Fruit fly (Drosophila melanogaster) whole organism, embryonic: ENCODE measurements around the gene Ir68b.

ENCODE experiments used
- ATbp ChIP-seq: fragments of 200-800 bp; sonication (Bioruptor generic); optimal IDR thresholded peaks from 2 replicates; lab custom pipeline; 2017; ENCODE audit warnings: missing biosample characterization, mild to moderate bottlenecking, missing genetic modification characterization, missing genetic modification reagents
- B-H2 ChIP-seq: fragments of 200-800 bp; sonication (Bioruptor generic); optimal IDR thresholded peaks from 2 replicates; lab custom pipeline; 2018; ENCODE audit warnings: missing biosample characterization, mild to moderate bottlenecking, missing genetic modification characterization
- CG10565 ChIP-seq: fragments of 200-800 bp; sonication (Bioruptor generic); optimal IDR thresholded peaks from 3 replicates; lab custom pipeline; 2016; ENCODE audit warnings: missing biosample characterization, mild to moderate bottlenecking, missing genetic modification characterization
- CG11723 ChIP-seq: fragments of 200-800 bp; sonication (Bioruptor generic); optimal IDR thresholded peaks from 2 replicates; lab custom pipeline; 2017; ENCODE audit warnings: missing biosample characterization, mild to moderate bottlenecking, missing genetic modification characterization
- CG12219 ChIP-seq: fragments of 200-800 bp; sonication (Bioruptor generic); optimal IDR thresholded peaks from 3 replicates; lab custom pipeline; 2018; ENCODE audit warnings: missing biosample characterization, mild to moderate bottlenecking, missing genetic modification characterization
- CG13287 ChIP-seq: fragments of 200-800 bp; sonication (Bioruptor generic); IDR thresholded peaks from 2 replicates; pipeline ENCODE4 v1.3.6; 2022; ENCODE audit warnings: missing biosample characterization, missing genetic modification characterization; ENCODE audit not compliant: partially characterized antibody
- CG13775 ChIP-seq: fragments of 200-800 bp; sonication (Bioruptor generic); optimal IDR thresholded peaks from 3 replicates; lab custom pipeline; 2017; ENCODE audit warnings: missing biosample characterization, mild to moderate bottlenecking, missing genetic modification characterization
- CG15269 ChIP-seq: fragments of 200-800 bp; sonication (Bioruptor generic); optimal IDR thresholded peaks from 2 replicates; lab custom pipeline; 2018; ENCODE audit warnings: missing biosample characterization, mild to moderate bottlenecking, missing genetic modification characterization, moderate library complexity
- CG15514 ChIP-seq: fragments of 200-800 bp; sonication (Bioruptor generic); optimal IDR thresholded peaks from 3 replicates; lab custom pipeline; 2017; ENCODE audit warnings: missing biosample characterization, missing genetic modification characterization, mild to moderate bottlenecking, moderate library complexity, missing genetic modification reagents
- CG17829 ChIP-seq: fragments of 200-800 bp; optimal IDR thresholded peaks from 2 replicates; lab custom pipeline; 2019; ENCODE audit warnings: missing biosample characterization, mild to moderate bottlenecking, missing genetic modification characterization, moderate library complexity
- CG2889 ChIP-seq: fragments of 200-800 bp; sonication (Bioruptor generic); IDR thresholded peaks from 3 replicates; pipeline ENCODE4 v1.3.6; 2022; ENCODE audit warnings: missing biosample characterization, missing genetic modification characterization
- CG32772 ChIP-seq: fragments of 200-800 bp; sonication (Bioruptor generic); IDR thresholded peaks from 2 replicates; pipeline ENCODE4 v1.3.6; 2022; ENCODE audit warnings: missing biosample characterization, missing genetic modification characterization
- CG34224 ChIP-seq: fragments of 200-800 bp; sonication (Bioruptor generic); IDR thresholded peaks from 3 replicates; pipeline ENCODE4 v1.3.6; 2022; ENCODE audit warnings: missing biosample characterization, missing genetic modification characterization; ENCODE audit not compliant: partially characterized antibody
- CG3726 ChIP-seq: fragments of 200-800 bp; sonication (Bioruptor generic); IDR thresholded peaks from 3 replicates; pipeline ENCODE4, ENCODE4 v1.3.6; 2022; ENCODE audit warnings: missing biosample characterization, missing genetic modification characterization
- CG3838 ChIP-seq: fragments of 200-800 bp; sonication (Bioruptor generic); optimal IDR thresholded peaks from 3 replicates; lab custom pipeline; 2016; ENCODE audit warnings: missing biosample characterization, missing genetic modification characterization
- CG6854 ChIP-seq: fragments of 200-800 bp; sonication (Bioruptor generic); optimal IDR thresholded peaks from 3 replicates; lab custom pipeline; 2017; ENCODE audit warnings: missing biosample characterization, mild to moderate bottlenecking, missing genetic modification characterization
- CG7271 ChIP-seq: fragments of 200-800 bp; sonication (Bioruptor generic); optimal IDR thresholded peaks from 2 replicates; lab custom pipeline; 2018; ENCODE audit warnings: missing biosample characterization, mild to moderate bottlenecking, missing genetic modification characterization, moderate library complexity
- CG8388 ChIP-seq: fragments of 200-800 bp; sonication (Bioruptor generic); optimal IDR thresholded peaks from 2 replicates; lab custom pipeline; 2019; ENCODE audit warnings: missing biosample characterization, mild to moderate bottlenecking, missing genetic modification characterization, moderate library complexity
- CG9437 ChIP-seq: fragments of 200-800 bp; sonication (Bioruptor generic); optimal IDR thresholded peaks from 2 replicates; lab custom pipeline; 2018; ENCODE audit warnings: missing biosample characterization, mild to moderate bottlenecking, missing genetic modification characterization
- CG9797 ChIP-seq: fragments of 200-800 bp; sonication (Bioruptor generic); optimal IDR thresholded peaks from 3 replicates; lab custom pipeline; 2018; ENCODE audit warnings: missing biosample characterization, mild to moderate bottlenecking, missing genetic modification characterization
- CoRest ChIP-seq: fragments of 200-800 bp; sonication (Bioruptor generic); optimal IDR thresholded peaks from 3 replicates; lab custom pipeline; 2018; ENCODE audit warnings: missing biosample characterization, mild to moderate bottlenecking, missing genetic modification characterization, moderate library complexity
- D19B ChIP-seq: fragments of 200-800 bp; sonication (Bioruptor generic); optimal IDR thresholded peaks from 2 replicates; lab custom pipeline; 2017; ENCODE audit warnings: missing biosample characterization, mild to moderate bottlenecking, missing genetic modification characterization
- Hey ChIP-seq: fragments of 200-800 bp; sonication (Bioruptor generic); optimal IDR thresholded peaks from 3 replicates; lab custom pipeline; 2018; ENCODE audit warnings: missing biosample characterization, mild to moderate bottlenecking, missing genetic modification characterization
- HmgD ChIP-seq: fragments of 200-800 bp; sonication (Bioruptor generic); optimal IDR thresholded peaks from 3 replicates; lab custom pipeline; 2016; ENCODE audit warnings: missing biosample characterization, missing genetic modification characterization
- Hr39 ChIP-seq: fragments of >200 bp; optimal IDR thresholded peaks from 2 replicates; lab custom pipeline; 2017
- Med ChIP-seq: fragments of 200-800 bp; sonication (Bioruptor generic); peaks from one replicate; lab custom pipeline; 2016; ENCODE audit warnings: missing biosample characterization, missing genetic modification characterization, mild to moderate bottlenecking, inconsistent platforms, moderate library complexity
- Mrtf ChIP-seq: fragments of 200-800 bp; sonication (Bioruptor generic); IDR thresholded peaks from 3 replicates; pipeline ENCODE4 v1.3.6; 2022; ENCODE audit warnings: missing biosample characterization, missing genetic modification characterization
- Myb ChIP-seq: fragments of 200-800 bp; sonication (Bioruptor generic); optimal IDR thresholded peaks from 2 replicates; lab custom pipeline; 2016; ENCODE audit warnings: missing biosample characterization, missing genetic modification characterization
- Ptx1 ChIP-seq: fragments of 200-800 bp; sonication (Bioruptor generic); IDR thresholded peaks from 2 replicates; pipeline ENCODE4 v1.3.6; 2022; ENCODE audit warnings: missing biosample characterization, missing genetic modification characterization
- Ravus ChIP-seq: fragments of 200-800 bp; sonication (Bioruptor generic); IDR thresholded peaks from 2 replicates; pipeline ENCODE4 v1.3.6; 2022; ENCODE audit warnings: missing biosample characterization, missing genetic modification characterization
- Sox100B ChIP-seq: fragments of 200-800 bp; sonication (Bioruptor generic); optimal IDR thresholded peaks from 3 replicates; lab custom pipeline; 2018; ENCODE audit warnings: missing biosample characterization, mild to moderate bottlenecking, missing genetic modification characterization
- TFAM ChIP-seq: fragments of 200-800 bp; sonication (Bioruptor generic); optimal IDR thresholded peaks from 2 replicates; lab custom pipeline; 2017; ENCODE audit warnings: missing biosample characterization, missing genetic modification characterization, inconsistent platforms
- Usf ChIP-seq: fragments of 200-800 bp; sonication (Bioruptor generic); optimal IDR thresholded peaks from 2 replicates; lab custom pipeline; 2017; ENCODE audit warnings: missing genotype, missing biosample characterization, missing genetic modification characterization
- abd-A ChIP-seq: fragments of 200-800 bp; sonication (Bioruptor generic); optimal IDR thresholded peaks from 3 replicates; lab custom pipeline; 2019; ENCODE audit warnings: missing biosample characterization, mild to moderate bottlenecking, missing genetic modification characterization, moderate library complexity
- ara ChIP-seq: fragments of 200-800 bp; sonication (Bioruptor generic); IDR thresholded peaks from 2 replicates; pipeline ENCODE4 v1.3.6; 2022; ENCODE audit warnings: missing biosample characterization, missing genetic modification characterization
- cato ChIP-seq: fragments of 200-800 bp; sonication (Bioruptor generic); optimal IDR thresholded peaks from 2 replicates; lab custom pipeline; 2016; ENCODE audit warnings: missing biosample characterization, missing genetic modification characterization, borderline replicate concordance
- fd64A ChIP-seq: fragments of 200-800 bp; sonication (Bioruptor generic); optimal IDR thresholded peaks from 3 replicates; lab custom pipeline; 2018; ENCODE audit warnings: missing biosample characterization, mild to moderate bottlenecking, missing genetic modification characterization
- fru ChIP-seq: fragments of >200 bp; optimal IDR thresholded peaks from 2 replicates; lab custom pipeline; 2017
- ftz-f1 ChIP-seq: fragments of 200-800 bp; sonication (Bioruptor generic); optimal IDR thresholded peaks from 2 replicates; lab custom pipeline; 2016; ENCODE audit warnings: missing biosample characterization, missing genetic modification characterization
- fu2 ChIP-seq: fragments of 200-800 bp; sonication (Bioruptor generic); optimal IDR thresholded peaks from 2 replicates; lab custom pipeline; 2016; ENCODE audit warnings: missing biosample characterization, missing genetic modification characterization
- grau ChIP-seq: fragments of 200-800 bp; optimal IDR thresholded peaks from 3 replicates; lab custom pipeline; 2019; ENCODE audit warnings: missing biosample characterization, mild to moderate bottlenecking, missing genetic modification characterization, moderate library complexity
- gt ChIP-seq: fragments of 200-800 bp; sonication (Bioruptor generic); IDR thresholded peaks from 2 replicates; pipeline ENCODE4 v1.3.6; 2022; ENCODE audit warnings: missing biosample characterization, missing genetic modification characterization
- kah ChIP-seq: fragments of 200-800 bp; sonication (Bioruptor generic); optimal IDR thresholded peaks from 2 replicates; lab custom pipeline; 2018; ENCODE audit warnings: missing biosample characterization, mild to moderate bottlenecking, missing genetic modification characterization
- lab ChIP-seq: fragments of 200-800 bp; sonication (Bioruptor generic); optimal IDR thresholded peaks from 3 replicates; lab custom pipeline; 2017; ENCODE audit warnings: missing biosample characterization, missing genetic modification characterization, mild to moderate bottlenecking, moderate library complexity, missing genetic modification reagents
- luna ChIP-seq: fragments of 200-800 bp; sonication (Bioruptor generic); optimal IDR thresholded peaks from 2 replicates; lab custom pipeline; 2016; ENCODE audit warnings: missing biosample characterization, missing genetic modification characterization
- nmo ChIP-seq: fragments of 200-800 bp; sonication (Bioruptor generic); optimal IDR thresholded peaks from 2 replicates; lab custom pipeline; 2018; ENCODE audit warnings: missing biosample characterization, mild to moderate bottlenecking, missing genetic modification characterization, moderate library complexity
- pzg ChIP-seq: fragments of 200-800 bp; sonication (Bioruptor generic); optimal IDR thresholded peaks from 3 replicates; lab custom pipeline; 2018; ENCODE audit warnings: missing biosample characterization, mild to moderate bottlenecking, missing genetic modification characterization, moderate library complexity
- sna ChIP-seq: fragments of 200-800 bp; sonication (Bioruptor generic); IDR thresholded peaks from 2 replicates; pipeline ENCODE4 v1.3.6; 2022; ENCODE audit warnings: missing biosample characterization, missing genetic modification characterization; ENCODE audit not compliant: partially characterized antibody
- so ChIP-seq: fragments of 200-800 bp; sonication (Bioruptor generic); IDR thresholded peaks from 3 replicates; pipeline ENCODE4 v1.3.6; 2022; ENCODE audit warnings: missing biosample characterization, missing genetic modification characterization
- z ChIP-seq: fragments of 200-800 bp; sonication (Bioruptor generic); IDR thresholded peaks from 3 replicates; pipeline ENCODE4 v1.3.6; 2022; ENCODE audit warnings: missing biosample characterization, missing genetic modification characterization

Ir68b gene

DNA sequence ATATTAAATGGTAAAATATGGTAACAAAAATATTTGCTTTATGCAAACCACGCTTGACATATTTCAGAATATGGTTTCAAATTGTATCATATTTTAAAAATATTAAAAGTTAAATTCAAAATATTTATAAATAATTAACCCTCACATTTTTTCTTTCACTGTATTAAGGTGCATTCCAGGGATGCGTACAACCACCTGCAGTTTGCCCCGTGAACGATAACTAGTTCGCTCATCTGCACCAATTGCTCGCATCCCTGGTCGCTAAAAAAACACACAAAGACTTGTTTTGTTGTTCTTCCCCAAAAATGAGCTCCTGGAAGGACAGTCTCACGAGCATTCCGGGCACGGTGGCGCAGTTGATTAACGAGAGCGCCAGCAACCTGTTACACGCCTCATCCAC lies 4.7 kb upstream of the Ir68b start, which contains the start of gene DEF8 (continued):
- TF ChIP-seq CG3726 (GFP tag; lab: Robert Waterston, UW): peak; percentile 49; the same call in 1 of the 3 replicates
- peak; percentile 88 for TF ChIP-seq Sox100B (GFP tag; lab: Kevin White, UChicago)
- peak; percentile 92 for TF ChIP-seq nmo (GFP tag; lab: Kevin White, UChicago)
- TF ChIP-seq CG3838: peak; percentile 1
- peak; percentile 64 for TF ChIP-seq CG6854 (GFP tag; lab: Kevin White, UChicago)
- peak; percentile 38; the same call in 1 of the 2 replicates for TF ChIP-seq CG13287 (GFP tag; lab: Robert Waterston, UW)
- peak; percentile 89 for TF ChIP-seq CG17829 (tag; lab: Kevin White, UChicago)
- no peak for TF ChIP-seq B-H2 (GFP tag; lab: Kevin White, UChicago)
- TF ChIP-seq gt: 0 out of 2 replicates have a peak, but pooled peaks have one; percentile 22
- peak; percentile 77 for TF ChIP-seq CG8388 (GFP tag; lab: Kevin White, UChicago)
- TF ChIP-seq ara: peak; percentile 52; the same call in 1 of the 2 replicates
- peak; percentile 94 for TF ChIP-seq ftz-f1 (GFP tag; lab: Kevin White, UChicago)
- peak; percentile 92 for TF ChIP-seq CG15269 (tag; lab: Kevin White, UChicago)
- TF ChIP-seq sna (GFP tag; lab: Robert Waterston, UW): no peak
- TF ChIP-seq grau (tag; lab: Kevin White, UChicago): peak; percentile 90
- no peak for TF ChIP-seq HmgD (GFP tag; lab: Kevin White, UChicago)
- no peak for TF ChIP-seq D19B
- no peak for TF ChIP-seq CG34224
- TF ChIP-seq CG9437 (GFP tag; lab: Kevin White, UChicago): peak; percentile 81
- no peak for TF ChIP-seq Hey (tag; lab: Kevin White, UChicago)
- TF ChIP-seq pzg (GFP tag; lab: Kevin White, UChicago): peak; percentile 61
- peak; percentile 18 for TF ChIP-seq fu2 (GFP tag; lab: Kevin White, UChicago)
- peak; percentile 64 for TF ChIP-seq cato
- no peak for TF ChIP-seq z
- TF ChIP-seq kah: peak; percentile 100
- TF ChIP-seq Ravus (GFP tag; lab: Robert Waterston, UW): peak; percentile 42; the same call in 1 of the 2 replicates
- peak; percentile 31 for TF ChIP-seq CG9797 (GFP tag; lab: Kevin White, UChicago)

DNA sequence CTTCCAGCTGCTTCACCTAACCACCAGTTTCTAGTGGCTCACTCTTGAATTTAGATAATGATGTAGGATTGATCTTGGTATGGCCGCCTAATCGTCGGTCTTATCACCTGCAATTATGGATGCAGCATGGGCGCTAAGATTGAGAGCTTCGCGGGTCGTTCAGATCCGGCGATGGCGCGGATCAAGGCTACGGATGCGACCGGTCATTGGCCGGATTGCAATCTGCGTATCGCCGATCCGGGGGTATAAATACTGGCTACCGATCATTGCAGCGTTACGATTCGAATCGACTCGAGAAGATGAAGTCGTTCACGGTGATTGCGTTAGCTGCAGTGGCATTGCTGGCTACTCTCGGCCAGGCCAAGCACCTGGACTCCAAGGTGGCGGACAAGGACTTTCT lies 1.9 kb upstream of the Ir68b start, which contains the start of gene Lsp2:
Gene Lsp2, plus strand, starts transcription at position 283 of the 400 bp plus-strand sequence.
- TF ChIP-seq TFAM (GFP tag; lab: Kevin White, UChicago): no peak
- no peak for TF ChIP-seq CoRest (tag; lab: Kevin White, UChicago)
- TF ChIP-seq CG2889 (GFP tag; lab: Robert Waterston, UW): no peak
- TF ChIP-seq fru: no peak
- TF ChIP-seq so (GFP tag; lab: Robert Waterston, UW): no peak
- TF ChIP-seq CG13775 (GFP tag; lab: Kevin White, UChicago): no peak
- TF ChIP-seq fd64A (GFP tag; lab: Kevin White, UChicago): no peak
- TF ChIP-seq CG12219 (GFP tag; lab: Kevin White, UChicago): no peak
- TF ChIP-seq luna (GFP tag; lab: Kevin White, UChicago): no peak
- no peak for TF ChIP-seq Hr39 (lab: Kevin White, UChicago)

DNA sequence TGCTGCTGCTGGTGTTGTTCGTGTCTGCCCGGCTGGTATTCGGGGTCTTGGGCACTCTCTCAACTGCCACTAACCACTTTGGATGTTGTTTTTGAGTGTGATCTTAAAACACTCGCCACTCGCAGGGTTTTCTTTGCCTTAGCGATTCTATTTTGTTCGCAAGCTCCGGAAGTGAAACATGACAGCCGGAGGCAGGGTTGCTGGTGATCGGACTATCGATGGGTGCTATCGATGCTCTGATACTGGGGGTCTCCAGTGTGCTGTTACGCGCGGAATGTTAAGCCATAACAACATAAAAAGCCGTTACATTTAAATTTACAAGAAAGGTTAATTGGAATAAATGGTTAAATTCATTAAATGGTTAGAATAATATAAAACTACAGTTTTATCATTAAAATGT lies 2.2 kb downstream of the Ir68b start, which contains the start of gene yps:
Gene yps, minus strand, starts transcription at position 176 of the 400 bp plus-strand sequence.
- TF ChIP-seq abd-A (no peak), CG10565 (GFP tag; lab: Kevin White, UChicago) (no peak), CG15514 (GFP tag; lab: Kevin White, UChicago) (peak; percentile 96), lab (peak; percentile 99), Ptx1 (GFP tag; lab: Robert Waterston, UW) (peak; percentile 82), Usf (GFP tag; lab: Kevin White, UChicago) (peak; percentile 80), CG11723 (GFP tag; lab: Kevin White, UChicago) (peak; percentile 95), Myb (GFP tag; lab: Kevin White, UChicago) (peak; percentile 98), ATbp (peak; percentile 96), Med (GFP tag; lab: Kevin White, UChicago) (peak; percentile 100), Mrtf (GFP tag; lab: Robert Waterston, UW) (no peak; the same call in 1 of the 3 replicates), CG7271 (tag; lab: Kevin White, UChicago) (peak; percentile 98), CG32772 (GFP tag; lab: Robert Waterston, UW) (peak; percentile 77)
